Fruit fly (Drosophila melanogaster) whole organism: ENCODE data around the gene Usp8.

Experiments used
- CG8478 ChIP-seq: fragments of >200 bp; optimal IDR thresholded peaks from 2 replicates; lab custom pipeline; 2018; ENCODE audit warnings: inconsistent platforms
- Dll ChIP-seq: fragments of >200 bp; optimal IDR thresholded peaks from 2 replicates; lab custom pipeline; 2017
- EcR ChIP-seq, 2 experiments: fragments of >200 bp; optimal IDR thresholded peaks; 2 replicates each; lab custom pipeline; 2017; ENCODE audit warnings: missing biosample characterization in 2 of 2, missing genetic modification characterization in 2 of 2, missing genetic modification reagents in 2 of 2
- pan ChIP-seq: fragments of >200 bp; optimal IDR thresholded peaks from 2 replicates; lab custom pipeline; 2017
- psq ChIP-seq: fragments of >200 bp; optimal IDR thresholded peaks from 2 replicates; lab custom pipeline; 2017
- usp ChIP-seq: fragments of >200 bp; optimal IDR thresholded peaks from 2 replicates; lab custom pipeline; 2017; ENCODE audit warnings: missing biosample characterization, missing genetic modification characterization, mixed read lengths

Usp8 gene

dm6 chr3R:21185655-21186054, 51.6 kb downstream of the Usp8 start:
- no peak for TF ChIP-seq pan (lab: Kevin White, UChicago)
- no peak for TF ChIP-seq psq (lab: Kevin White, UChicago)
- no peak for TF ChIP-seq EcR (GFP tag; optimal IDR thresholded peaks at IDR 0.05; lab: Kevin White, UChicago)

DNA sequence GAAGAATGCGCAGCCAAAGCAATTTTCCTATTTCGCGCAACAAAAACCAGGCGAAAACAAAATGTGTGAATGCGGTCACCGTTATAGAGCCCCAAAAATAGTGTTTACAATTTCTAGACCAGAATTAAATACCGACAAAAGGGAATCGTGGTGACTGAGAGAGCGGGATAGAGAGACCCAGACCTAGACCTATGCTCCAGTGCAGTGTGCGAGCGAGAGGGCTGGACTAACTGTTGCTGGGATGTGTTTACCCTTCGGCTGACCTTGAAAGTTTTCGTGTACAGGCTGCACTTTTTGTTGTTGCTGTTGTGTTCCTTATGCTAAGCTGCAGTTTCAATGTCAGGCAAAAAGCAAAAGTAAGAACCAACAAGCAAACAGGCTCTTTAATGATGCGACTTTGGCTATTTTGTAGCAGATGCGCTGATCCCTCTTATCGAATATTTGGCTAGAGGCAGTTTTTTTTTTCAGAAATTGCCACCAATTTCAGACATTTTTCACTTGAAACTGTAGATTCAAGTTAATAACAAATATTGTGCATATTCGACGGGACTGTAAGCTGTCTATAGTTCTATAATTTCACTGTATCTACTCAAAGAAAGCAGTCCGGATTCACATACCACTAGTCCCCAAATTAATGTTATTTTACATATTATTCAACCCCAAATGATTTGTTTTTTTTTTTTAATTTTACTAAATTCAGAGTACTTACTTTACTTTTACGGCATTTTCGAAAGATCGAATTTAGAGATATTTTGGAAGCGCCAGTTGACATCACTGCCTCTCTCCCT, 52.7 kb downstream of the Usp8 start:
- TF ChIP-seq pan (lab: Kevin White, UChicago) (no peak), psq (lab: Kevin White, UChicago) (no peak), EcR (GFP tag; optimal IDR thresholded peaks at IDR 0.05; lab: Kevin White, UChicago) (no peak), usp (GFP tag; lab: Kevin White, UChicago) (no peak), Dll (lab: Kevin White, UChicago) (no peak), CG8478 (lab: Kevin White, UChicago) (no peak)
